Worm (Caenorhabditis elegans) whole organism, midembryonic: ENCODE data around the gene str-226.

Experiments used
- T22C8.4 ChIP-seq: fragments of 200-800 bp; sonication (Bioruptor generic); IDR thresholded peaks from 2 replicates; pipeline ENCODE4 v1.3.6; 2022; ENCODE audit warnings: missing genetic modification characterization, missing compliant biosample characterization
- cog-1 ChIP-seq: sonication (generic microtip); optimal IDR thresholded peaks from 2 replicates; lab custom pipeline; 2016; ENCODE audit warnings: missing genetic modification characterization, missing compliant biosample characterization
- klf-2 ChIP-seq: fragments of 200-800 bp; sonication (Bioruptor generic); conservative IDR thresholded peaks from 2 replicates; pipeline ENCODE4 v1.3.6; 2022; ENCODE audit warnings: missing genetic modification reagents, missing genetic modification characterization, missing compliant biosample characterization
- med-1 ChIP-seq: sonication (generic microtip); optimal IDR thresholded peaks from 2 replicates; lab custom pipeline; 2017; ENCODE audit warnings: missing genetic modification characterization, mild to moderate bottlenecking, missing compliant biosample characterization, antibody characterized with exemption, missing genetic modification reagents; ENCODE audit not compliant: insufficient read depth
- ztf-29 ChIP-seq: fragments of 200-800 bp; sonication (Bioruptor generic); IDR thresholded peaks from 2 replicates; pipeline ENCODE4 v1.3.6; 2022; ENCODE audit warnings: missing genetic modification reagents, missing genetic modification characterization, missing compliant biosample characterization

DNA sequence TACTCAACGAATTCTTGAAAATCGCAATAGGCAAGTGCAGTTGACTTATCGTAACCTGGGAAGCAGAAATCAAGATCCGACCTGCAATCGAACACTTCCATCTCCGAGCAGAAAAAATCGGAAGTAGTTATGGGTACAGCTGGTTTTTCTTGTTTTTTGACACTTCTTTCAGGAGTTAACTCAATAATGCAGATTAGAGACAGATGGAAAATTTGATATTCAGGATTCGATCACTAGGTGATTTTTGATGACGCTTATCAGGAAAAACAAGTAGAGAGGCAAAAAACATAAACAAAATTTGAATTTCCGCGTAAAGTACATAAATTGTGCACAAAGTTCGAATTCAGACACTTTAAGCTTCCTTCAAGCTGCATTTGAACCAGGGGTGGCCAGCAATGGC is 36.3 kb downstream of the str-226 start, which contains the start of gene srw-130:
- TF ChIP-seq klf-2 (GFP tag; lab: Robert Waterston, UW) (no peak), T22C8.4 (GFP tag; lab: Robert Waterston, UW) (no peak), cog-1 (tag; lab: Kevin White, UChicago) (no peak), med-1 (GFP tag; lab: Kevin White, UChicago) (no peak), ztf-29 (GFP tag; lab: Robert Waterston, UW) (no peak)
